Fruit fly (Drosophila melanogaster) whole organism, embryonic: ENCODE data around the gene dsx.

ENCODE experiments used
- Aef1 ChIP-seq: fragments of 200-800 bp; sonication (Bioruptor generic); IDR thresholded peaks from 3 replicates; pipeline ENCODE4 v1.3.6; 2022; ENCODE audit warnings: missing biosample characterization, missing genetic modification characterization
- Bgb ChIP-seq: fragments of 200-800 bp; sonication (Bioruptor generic); IDR thresholded peaks from 2 replicates; pipeline ENCODE4 v1.3.6; 2022; ENCODE audit warnings: missing biosample characterization, missing genetic modification characterization; ENCODE audit not compliant: partially characterized antibody
- Bteb2 ChIP-seq: fragments of 200-800 bp; sonication (Bioruptor generic); optimal IDR thresholded peaks from 2 replicates; lab custom pipeline; 2016; ENCODE audit warnings: missing biosample characterization, missing genetic modification characterization
- CG10274 ChIP-seq: fragments of 200-800 bp; sonication (Bioruptor generic); optimal IDR thresholded peaks from 3 replicates; lab custom pipeline; 2017; ENCODE audit warnings: missing biosample characterization, mild to moderate bottlenecking, missing genetic modification characterization
- CG10366 ChIP-seq: fragments of 200-800 bp; sonication (Bioruptor generic); IDR thresholded peaks from 2 replicates; pipeline ENCODE4 v1.3.6; 2022; ENCODE audit warnings: missing biosample characterization, missing genetic modification characterization
- CG10462 ChIP-seq: fragments of 200-800 bp; sonication (Bioruptor generic); optimal IDR thresholded peaks from 2 replicates; lab custom pipeline; 2016; ENCODE audit warnings: missing biosample characterization, missing genetic modification characterization
- CG12104 ChIP-seq: fragments of 200-800 bp; sonication (Bioruptor generic); optimal IDR thresholded peaks from 3 replicates; lab custom pipeline; 2016; ENCODE audit warnings: missing biosample characterization, missing genetic modification characterization
- CG12942 ChIP-seq: fragments of 200-800 bp; sonication (Bioruptor generic); optimal IDR thresholded peaks from 3 replicates; lab custom pipeline; 2016; ENCODE audit warnings: missing biosample characterization, missing genetic modification characterization
- CG14667 ChIP-seq: fragments of 200-800 bp; sonication (Bioruptor generic); IDR thresholded peaks from 2 replicates; pipeline ENCODE4 v1.3.6; 2022; ENCODE audit warnings: missing biosample characterization, missing genetic modification characterization
- CG17361 ChIP-seq: fragments of 200-800 bp; sonication (Bioruptor generic); IDR thresholded peaks from 3 replicates; pipeline ENCODE4 v1.3.6; 2022; ENCODE audit warnings: missing biosample characterization, missing genetic modification characterization
- CG17385 ChIP-seq: fragments of 200-800 bp; sonication (Bioruptor generic); optimal IDR thresholded peaks from 3 replicates; lab custom pipeline; 2018; ENCODE audit warnings: missing biosample characterization, mild to moderate bottlenecking, missing genetic modification characterization
- CG18599 ChIP-seq: fragments of 200-800 bp; sonication (Bioruptor generic); optimal IDR thresholded peaks from 3 replicates; lab custom pipeline; 2017; ENCODE audit warnings: missing biosample characterization, missing genetic modification characterization, mild to moderate bottlenecking, moderate library complexity, missing genetic modification reagents
- CG2120 ChIP-seq: fragments of 200-800 bp; sonication (Bioruptor generic); optimal IDR thresholded peaks from 3 replicates; lab custom pipeline; 2016; ENCODE audit warnings: missing biosample characterization, missing genetic modification characterization
- CG30020 ChIP-seq: fragments of 200-800 bp; optimal IDR thresholded peaks from 2 replicates; lab custom pipeline; 2019; ENCODE audit warnings: missing biosample characterization, mild to moderate bottlenecking, missing genetic modification characterization, moderate library complexity
- CG30403 ChIP-seq: fragments of 200-800 bp; sonication (Bioruptor generic); optimal IDR thresholded peaks from 3 replicates; lab custom pipeline; 2016; ENCODE audit warnings: missing biosample characterization, missing genetic modification characterization
- CG32767 ChIP-seq: fragments of 200-800 bp; sonication (Bioruptor generic); IDR thresholded peaks from 2 replicates; pipeline ENCODE4 v1.3.6; 2022; ENCODE audit warnings: missing biosample characterization, missing genetic modification characterization
- CG32772 ChIP-seq: fragments of 200-800 bp; sonication (Bioruptor generic); IDR thresholded peaks from 2 replicates; pipeline ENCODE4 v1.3.6; 2022; ENCODE audit warnings: missing biosample characterization, missing genetic modification characterization
- CG34224 ChIP-seq: fragments of 200-800 bp; sonication (Bioruptor generic); IDR thresholded peaks from 3 replicates; pipeline ENCODE4 v1.3.6; 2022; ENCODE audit warnings: missing biosample characterization, missing genetic modification characterization; ENCODE audit not compliant: partially characterized antibody
- CG34422 ChIP-seq: fragments of 200-800 bp; sonication (Bioruptor generic); IDR thresholded peaks from 3 replicates; pipeline ENCODE4 v1.3.6; 2022; ENCODE audit warnings: missing biosample characterization, missing genetic modification characterization
- CG4820 ChIP-seq: fragments of 200-800 bp; sonication (Bioruptor generic); optimal IDR thresholded peaks from 3 replicates; lab custom pipeline; 2016; ENCODE audit warnings: missing biosample characterization, missing genetic modification characterization
- CG7963 ChIP-seq: fragments of 200-800 bp; sonication (Bioruptor generic); IDR thresholded peaks from 3 replicates; pipeline ENCODE4 v1.3.6; 2022; ENCODE audit warnings: missing biosample characterization, missing genetic modification characterization; ENCODE audit not compliant: partially characterized antibody
- Camta ChIP-seq: fragments of 200-800 bp; sonication (Bioruptor generic); optimal IDR thresholded peaks from 2 replicates; lab custom pipeline; 2016; ENCODE audit warnings: missing biosample characterization, missing genetic modification characterization
- D19A ChIP-seq: fragments of 200-800 bp; optimal IDR thresholded peaks from 3 replicates; lab custom pipeline; 2019; ENCODE audit warnings: missing biosample characterization, mild to moderate bottlenecking, missing genetic modification characterization, moderate library complexity
- E2f2 ChIP-seq: fragments of 200-800 bp; sonication (Bioruptor generic); IDR thresholded peaks from 2 replicates; pipeline ENCODE4 v1.3.6; 2022; ENCODE audit warnings: missing biosample characterization, missing genetic modification characterization
- Gug ChIP-seq: fragments of 200-800 bp; sonication (Bioruptor generic); IDR thresholded peaks from 4 replicates; pipeline ENCODE4 v1.3.6; 2022; ENCODE audit warnings: missing biosample characterization, missing genetic modification characterization
- Lim3 ChIP-seq: fragments of 200-800 bp; sonication (Bioruptor generic); IDR thresholded peaks from 2 replicates; pipeline ENCODE4 v1.3.6; 2022; ENCODE audit warnings: missing biosample characterization, missing genetic modification characterization
- NFAT ChIP-seq: fragments of 200-800 bp; sonication (Bioruptor generic); IDR thresholded peaks from 2 replicates; pipeline ENCODE4 v1.3.6; 2022; ENCODE audit warnings: missing biosample characterization, missing genetic modification characterization
- Opbp ChIP-seq: fragments of 200-800 bp; sonication (Bioruptor generic); IDR thresholded peaks from 3 replicates; pipeline ENCODE4 v1.3.6; 2022; ENCODE audit warnings: missing biosample characterization, missing genetic modification characterization; ENCODE audit not compliant: partially characterized antibody
- Rfx ChIP-seq: fragments of 200-800 bp; sonication (Bioruptor generic); IDR thresholded peaks from 2 replicates; pipeline ENCODE4 v1.3.6; 2022; ENCODE audit warnings: missing biosample characterization, missing genetic modification characterization
- Side ChIP-seq: fragments of 200-800 bp; sonication (Bioruptor generic); optimal IDR thresholded peaks from 2 replicates; lab custom pipeline; 2016; ENCODE audit warnings: missing biosample characterization, missing genetic modification characterization
- Six4 ChIP-seq: fragments of 200-800 bp; sonication (Bioruptor generic); optimal IDR thresholded peaks from 2 replicates; lab custom pipeline; 2016; ENCODE audit warnings: missing biosample characterization, missing genetic modification characterization
- Vsx1 ChIP-seq: fragments of 200-800 bp; sonication (Bioruptor generic); optimal IDR thresholded peaks from 2 replicates; lab custom pipeline; 2017; ENCODE audit warnings: missing biosample characterization, mild to moderate bottlenecking, missing genetic modification characterization, missing genetic modification reagents
- Xbp1 ChIP-seq: fragments of 200-800 bp; sonication (Bioruptor generic); optimal IDR thresholded peaks from 3 replicates; lab custom pipeline; 2016; ENCODE audit warnings: missing biosample characterization, mild to moderate bottlenecking, missing genetic modification characterization
- bigmax ChIP-seq: fragments of 200-800 bp; sonication (Bioruptor generic); optimal IDR thresholded peaks from 2 replicates; lab custom pipeline; 2018; ENCODE audit warnings: missing biosample characterization, mild to moderate bottlenecking, missing genetic modification characterization
- chif ChIP-seq, 2 experiments: fragments of 200-800 bp; sonication (Bioruptor generic); optimal IDR thresholded peaks; 3 replicates each; lab custom pipeline; 2016; ENCODE audit warnings: missing biosample characterization in 2 of 2, missing genetic modification characterization in 2 of 2
- chm ChIP-seq: fragments of 200-800 bp; sonication (Bioruptor generic); IDR thresholded peaks from 2 replicates; pipeline ENCODE4 v1.3.6; 2022; ENCODE audit warnings: missing biosample characterization, missing genetic modification characterization
- corto ChIP-seq: fragments of 200-800 bp; sonication (Bioruptor generic); optimal IDR thresholded peaks from 2 replicates; lab custom pipeline; 2016; ENCODE audit warnings: missing biosample characterization, mild to moderate bottlenecking, missing genetic modification characterization, moderate library complexity
- crp ChIP-seq, 2 experiments: fragments of 200-800 bp; sonication (Bioruptor generic); optimal IDR thresholded peaks; 2 replicates in 1 of 2; 3 replicates in 1 of 2; lab custom pipeline; 2017; ENCODE audit warnings: missing biosample characterization in 2 of 2, missing genetic modification characterization in 2 of 2, mild to moderate bottlenecking in 1 of 2, moderate library complexity in 1 of 2
- emc ChIP-seq: fragments of 200-800 bp; sonication (Bioruptor generic); optimal IDR thresholded peaks from 2 replicates; lab custom pipeline; 2016; ENCODE audit warnings: missing biosample characterization, missing genetic modification characterization
- ind ChIP-seq: fragments of 200-800 bp; sonication (Bioruptor generic); optimal IDR thresholded peaks from 3 replicates; lab custom pipeline; 2016; ENCODE audit warnings: missing biosample characterization, missing genetic modification characterization
- mam ChIP-seq: fragments of 200-800 bp; sonication (Bioruptor generic); optimal IDR thresholded peaks from 3 replicates; lab custom pipeline; 2016; ENCODE audit warnings: missing biosample characterization, missing genetic modification characterization
- otp ChIP-seq: fragments of 200-800 bp; sonication (Bioruptor generic); IDR thresholded peaks from 3 replicates; pipeline ENCODE4, ENCODE4 v1.3.6; 2022; ENCODE audit warnings: missing biosample characterization, missing genetic modification characterization
- phol ChIP-seq: fragments of 200-800 bp; sonication (Bioruptor generic); optimal IDR thresholded peaks from 3 replicates; lab custom pipeline; 2018; ENCODE audit warnings: missing biosample characterization, mild to moderate bottlenecking, missing genetic modification characterization, moderate library complexity
- prd ChIP-seq, 3 experiments: fragments of >200 bp in 2 of 3; fragments of 200-800 bp in 1 of 3; sonication (Bioruptor generic) in 1 of 3; optimal IDR thresholded peaks in 2 of 3; IDR thresholded peaks in 1 of 3; 2 replicates in 2 of 3; 3 replicates in 1 of 3; pipeline versions ENCODE4 v1.3.6 to Lab custom; 2017 to 2022; ENCODE audit warnings: missing biosample characterization in 1 of 3, missing genetic modification characterization in 1 of 3
- pzg ChIP-seq: fragments of 200-800 bp; sonication (Bioruptor generic); optimal IDR thresholded peaks from 3 replicates; lab custom pipeline; 2018; ENCODE audit warnings: missing biosample characterization, mild to moderate bottlenecking, missing genetic modification characterization, moderate library complexity
- stwl ChIP-seq: fragments of 200-800 bp; sonication (Bioruptor generic); optimal IDR thresholded peaks from 3 replicates; lab custom pipeline; 2018; ENCODE audit warnings: missing biosample characterization, mild to moderate bottlenecking, missing genetic modification characterization, moderate library complexity

Gene dsx

DNA sequence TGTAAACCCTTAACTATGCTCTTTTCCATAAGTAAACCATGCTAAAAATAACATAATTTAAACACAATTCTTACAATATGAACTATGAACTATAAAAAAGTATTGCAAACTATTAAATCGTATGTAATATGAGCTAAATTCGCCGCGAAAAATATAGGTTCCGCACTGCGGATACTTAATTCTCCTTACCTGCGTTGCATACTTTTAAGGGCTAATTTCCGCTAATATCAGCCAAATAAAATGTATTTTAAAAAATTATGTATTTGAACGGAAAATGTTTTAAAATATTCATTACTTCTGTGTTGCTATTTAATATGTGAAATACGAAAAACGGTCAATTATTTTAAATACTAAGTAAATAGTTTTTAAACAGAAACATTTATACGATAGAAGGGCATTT is at the start of gene dsx:
Gene dsx, minus strand, starts transcription at position 62 of the 400 bp plus-strand sequence.
- TF ChIP-seq D19A (tag; lab: Kevin White, UChicago) (peak; percentile 7), CG17385 (GFP tag; lab: Kevin White, UChicago) (no peak), CG17361 (GFP tag; lab: Robert Waterston, UW) (0 out of 3 replicates have a peak, but pooled peaks have one; percentile 18), CG10274 (peak; percentile 78)

DNA sequence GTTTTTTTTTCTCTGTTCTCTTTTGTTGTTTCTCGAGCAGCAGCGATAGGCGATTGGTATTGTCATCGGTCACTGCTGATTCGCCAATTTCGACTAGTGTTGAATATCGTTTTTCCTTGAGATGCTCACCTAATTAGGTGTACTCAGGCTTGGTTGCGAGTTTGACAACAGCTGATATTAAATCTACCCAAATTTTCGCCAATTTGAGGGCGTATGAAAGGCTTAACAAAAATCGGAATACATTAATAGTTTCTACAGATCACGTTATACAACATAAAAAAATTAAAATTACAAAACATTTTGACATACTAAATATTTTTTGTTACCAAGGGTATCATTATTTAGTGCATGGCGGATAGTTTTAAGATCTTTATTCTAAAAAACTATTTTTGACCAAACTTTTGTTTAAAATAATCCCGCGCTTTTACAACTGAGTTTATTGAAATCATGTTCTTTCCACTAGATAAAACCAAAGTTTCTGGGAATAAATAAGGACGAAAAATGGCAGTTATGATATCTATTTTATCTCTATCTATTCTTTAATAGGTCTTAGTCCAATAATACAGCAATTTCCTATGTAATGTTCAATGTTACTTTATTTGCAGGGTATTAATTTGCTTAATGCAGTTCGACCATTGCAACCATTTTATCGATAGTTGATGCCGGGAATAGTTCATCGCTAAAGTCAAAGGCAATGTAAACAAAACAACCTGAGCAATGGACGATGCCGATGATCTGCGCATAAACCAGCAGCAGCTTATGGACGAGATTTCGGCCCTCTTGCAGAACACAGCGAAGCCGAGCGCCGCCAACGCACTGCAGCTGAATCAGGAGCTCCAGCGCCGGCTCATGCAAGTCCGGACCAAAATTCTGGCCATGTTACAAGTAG is 46.2 kb upstream of the dsx start, which contains the start of the genes CG10435 and Pbp95:
Gene CG10435, minus strand, starts transcription at position 81 of the 889 bp plus-strand sequence.
Gene Pbp95, plus strand, starts transcription at position 671 of the 889 bp plus-strand sequence.
- peak; percentile 76 for TF ChIP-seq CG30403 (GFP tag; lab: Kevin White, UChicago)
- TF ChIP-seq chif (GFP tag; optimal IDR thresholded peaks at IDR 0.05; lab: Kevin White, UChicago), result peak in 1 of 2 experiments; percentile 51
- no peak for TF ChIP-seq corto (GFP tag; lab: Kevin White, UChicago)
- peak; percentile 52 for TF ChIP-seq Camta (GFP tag; lab: Kevin White, UChicago)
- peak; percentile 33 for TF ChIP-seq phol (tag; lab: Kevin White, UChicago)
- 0 out of 2 replicates have a peak, but pooled peaks have one; percentile 26 for TF ChIP-seq CG14667 (GFP tag; lab: Robert Waterston, UW)
- TF ChIP-seq CG7963 (GFP tag; lab: Robert Waterston, UW), result 0 out of 3 replicates have a peak, but pooled peaks have one; percentile 26
- TF ChIP-seq CG10462, result no peak
- no peak for TF ChIP-seq emc (GFP tag; lab: Kevin White, UChicago)
- peak; percentile 73 for TF ChIP-seq CG2120 (GFP tag; lab: Kevin White, UChicago)
- TF ChIP-seq Rfx (GFP tag; lab: Robert Waterston, UW), result peak; percentile 81
- peak; percentile 29 for TF ChIP-seq Side
- peak; percentile 68 for TF ChIP-seq Aef1
- TF ChIP-seq CG4820 (GFP tag; lab: Kevin White, UChicago), result peak; percentile 27
- TF ChIP-seq Gug (GFP tag; lab: Robert Waterston, UW), result peak; percentile 70; the same call in 2 of the 4 replicates
- peak; percentile 82 for TF ChIP-seq mam (GFP tag; lab: Kevin White, UChicago)
- TF ChIP-seq stwl (tag; lab: Kevin White, UChicago), result peak; percentile 13
- TF ChIP-seq Bteb2, result no peak
- TF ChIP-seq ind (GFP tag; lab: Kevin White, UChicago), result peak; percentile 69
- no peak for TF ChIP-seq CG18599 (GFP tag; lab: Kevin White, UChicago)
- peak; percentile 50; the same call in 1 of the 3 replicates for TF ChIP-seq otp (GFP tag; lab: Robert Waterston, UW)
- peak; percentile 70 for TF ChIP-seq NFAT
- TF ChIP-seq CG34422, result peak; percentile 57
- TF ChIP-seq Lim3, result no peak
- peak; percentile 8 for TF ChIP-seq CG12104
- peak; percentile 41 for TF ChIP-seq CG12942 (GFP tag; lab: Kevin White, UChicago)
- TF ChIP-seq Xbp1 (GFP tag; lab: Kevin White, UChicago), result peak; percentile 66
- TF ChIP-seq crp (GFP tag; optimal IDR thresholded peaks at IDR 0.05; lab: Kevin White, UChicago), result peak; percentile 35 to 88
- TF ChIP-seq prd (optimal IDR thresholded peaks at IDR 0.05; lab: Kevin White, UChicago), result no peak
- peak; percentile 39; the same call in 1 of the 3 replicates for TF ChIP-seq prd (GFP tag; IDR thresholded peaks at IDR 0.05; lab: Robert Waterston, UW)
- no peak for TF ChIP-seq bigmax
- peak; percentile 48; the same call in 1 of the 2 replicates for TF ChIP-seq CG32772 (GFP tag; lab: Robert Waterston, UW)
- TF ChIP-seq Six4 (GFP tag; lab: Kevin White, UChicago), result peak; percentile 12
- peak; percentile 52; the same call in 1 of the 3 replicates for TF ChIP-seq Opbp (GFP tag; lab: Robert Waterston, UW)
- no peak for TF ChIP-seq CG32767
- TF ChIP-seq pzg (GFP tag; lab: Kevin White, UChicago), result peak; percentile 62
- TF ChIP-seq Bgb (GFP tag; lab: Robert Waterston, UW), result peak; percentile 50
- peak; percentile 30 for TF ChIP-seq CG10366 (GFP tag; lab: Robert Waterston, UW)
- TF ChIP-seq chm, result 0 out of 2 replicates have a peak, but pooled peaks have one; percentile 39
- TF ChIP-seq Vsx1 (GFP tag; lab: Kevin White, UChicago), result no peak
- TF ChIP-seq CG34224, result peak; percentile 64; the same call in 2 of the 3 replicates
- no peak for TF ChIP-seq E2f2 (GFP tag; lab: Robert Waterston, UW)
- TF ChIP-seq CG30020 (tag; lab: Kevin White, UChicago), result peak; percentile 50
